Worm (Caenorhabditis elegans) whole organism, young adult: Measurements from ENCODE around the gene srxa-13.
A peak's percentile ranks its signal among the peaks of the same experiment; 100 is the strongest.

Experiments
- B0019.2 ChIP-seq: fragments of 200-800 bp; sonication (Bioruptor generic); conservative IDR thresholded peaks from 2 replicates; pipeline ENCODE4 v1.3.6; 2022; ENCODE audit warnings: missing genetic modification reagents, missing genetic modification characterization, missing compliant biosample characterization
- F10E7.11 ChIP-seq: sonication (generic microtip); optimal IDR thresholded peaks from 2 replicates; lab custom pipeline; 2017; ENCODE audit warnings: mild to moderate bottlenecking, missing genetic modification characterization, moderate library complexity, missing compliant biosample characterization
- F33H1.4 ChIP-seq: fragments of 200-800 bp; sonication (Bioruptor generic); IDR thresholded peaks from 2 replicates; pipeline ENCODE4 v1.3.6; 2022; ENCODE audit warnings: missing genetic modification reagents, missing genetic modification characterization, missing compliant biosample characterization
- F37B4.10 ChIP-seq: fragments of 200-800 bp; sonication (Bioruptor generic); IDR thresholded peaks from 2 replicates; pipeline ENCODE4 v1.3.6; 2022; ENCODE audit warnings: missing genetic modification characterization, missing compliant biosample characterization
- F49E8.2 ChIP-seq: sonication (generic microtip); optimal IDR thresholded peaks from 3 replicates; lab custom pipeline; 2017; ENCODE audit warnings: missing genetic modification characterization, mild to moderate bottlenecking, missing compliant biosample characterization, antibody characterized with exemption, moderate library complexity; ENCODE audit not compliant: insufficient read depth
- F55B11.4 ChIP-seq: sonication (generic microtip); optimal IDR thresholded peaks from 2 replicates; lab custom pipeline; 2016; ENCODE audit warnings: missing compliant biosample characterization, missing genetic modification characterization, borderline replicate concordance; ENCODE audit not compliant: insufficient read depth
- F57C9.4 ChIP-seq: sonication (generic microtip); optimal IDR thresholded peaks from 2 replicates; lab custom pipeline; 2017; ENCODE audit warnings: mild to moderate bottlenecking, missing genetic modification characterization, missing compliant biosample characterization
- K11D2.4 ChIP-seq: fragments of 200-800 bp; sonication (Bioruptor generic); IDR thresholded peaks from 2 replicates; pipeline ENCODE4 v1.3.6; 2022; ENCODE audit warnings: missing genetic modification reagents, missing genetic modification characterization, missing compliant biosample characterization
- Y56A3A.18 ChIP-seq: fragments of 200-800 bp; sonication (Bioruptor generic); IDR thresholded peaks from 2 replicates; pipeline ENCODE4 v1.3.6; 2022; ENCODE audit warnings: missing genetic modification reagents, missing genetic modification characterization, missing compliant biosample characterization
- Y67H2A.10 ChIP-seq: fragments of 200-800 bp; sonication (Bioruptor generic); conservative IDR thresholded peaks from 2 replicates; pipeline ENCODE4 v1.3.6; 2022; ENCODE audit warnings: missing genetic modification reagents, missing genetic modification characterization, missing compliant biosample characterization
- ZK185.1 ChIP-seq: sonication (generic microtip); optimal IDR thresholded peaks from 2 replicates; lab custom pipeline; 2016; ENCODE audit warnings: mild to moderate bottlenecking, missing genetic modification characterization, missing compliant biosample characterization; ENCODE audit not compliant: poor library complexity, severe bottlenecking
- aptf-3 ChIP-seq: fragments of 200-800 bp; sonication (Bioruptor generic); IDR thresholded peaks from 2 replicates; pipeline ENCODE4 v1.3.6; 2022; ENCODE audit warnings: missing genetic modification characterization, missing compliant biosample characterization
- attf-6 ChIP-seq: fragments of 200-800 bp; sonication (Bioruptor generic); IDR thresholded peaks from 2 replicates; pipeline ENCODE4 v1.3.6; 2022; ENCODE audit warnings: missing genetic modification reagents, missing genetic modification characterization, missing compliant biosample characterization
- ccch-3 ChIP-seq: fragments of 200-800 bp; sonication (Bioruptor generic); optimal IDR thresholded peaks from 2 replicates; lab custom pipeline; 2018; ENCODE audit warnings: mild to moderate bottlenecking, missing genetic modification characterization, missing compliant biosample characterization
- ceh-91 ChIP-seq: fragments of 200-800 bp; sonication (Bioruptor generic); IDR thresholded peaks from 2 replicates; pipeline ENCODE4 v1.3.6; 2022; ENCODE audit warnings: missing genetic modification reagents, missing genetic modification characterization, missing compliant biosample characterization
- chd-7 ChIP-seq: sonication (generic microtip); optimal IDR thresholded peaks from 2 replicates; lab custom pipeline; 2016; ENCODE audit warnings: mild to moderate bottlenecking, missing genetic modification characterization, moderate library complexity, missing compliant biosample characterization
- dpff-1 ChIP-seq: sonication (generic microtip); optimal IDR thresholded peaks from 2 replicates; lab custom pipeline; 2017; ENCODE audit warnings: mild to moderate bottlenecking, missing genetic modification characterization, missing compliant biosample characterization
- dpl-1 ChIP-seq: fragments of 150-350 bp; optimal IDR thresholded peaks from 2 replicates; lab custom pipeline; 2014; ENCODE audit warnings: missing biosample characterization, missing genetic modification reagents, missing genetic modification characterization
- ekl-4 ChIP-seq: fragments of 200-800 bp; sonication (Bioruptor generic); IDR thresholded peaks from 2 replicates; pipeline ENCODE4 v1.3.6; 2022; ENCODE audit warnings: missing genetic modification reagents, missing genetic modification characterization, missing compliant biosample characterization
- ets-4 ChIP-seq: fragments of 200-800 bp; sonication (Bioruptor generic); optimal IDR thresholded peaks from 2 replicates; lab custom pipeline; 2018; ENCODE audit warnings: mild to moderate bottlenecking, missing genetic modification characterization, missing compliant biosample characterization
- hlh-26 ChIP-seq: fragments of 200-800 bp; sonication (Bioruptor generic); conservative IDR thresholded peaks from 2 replicates; pipeline ENCODE4 v1.3.6; 2022; ENCODE audit warnings: missing genetic modification reagents, missing genetic modification characterization, missing compliant biosample characterization
- hmg-1.2 ChIP-seq: fragments of 200-800 bp; sonication (Bioruptor generic); IDR thresholded peaks from 2 replicates; pipeline ENCODE4 v1.3.6; 2022; ENCODE audit warnings: missing genetic modification reagents, missing genetic modification characterization, missing compliant biosample characterization
- hmg-20 ChIP-seq: fragments of 200-800 bp; sonication (Bioruptor generic); IDR thresholded peaks from 2 replicates; pipeline ENCODE4 v1.3.6; 2022; ENCODE audit warnings: missing genetic modification reagents, missing genetic modification characterization, missing compliant biosample characterization
- let-526 ChIP-seq: fragments of 200-800 bp; sonication (Bioruptor generic); IDR thresholded peaks from 2 replicates; pipeline ENCODE4 v1.3.6; 2022; ENCODE audit warnings: missing genetic modification reagents, missing genetic modification characterization, missing compliant biosample characterization
- lin-26 ChIP-seq: fragments of 200-800 bp; sonication (Bioruptor generic); IDR thresholded peaks from 2 replicates; pipeline ENCODE4 v1.3.6; 2022; ENCODE audit warnings: missing genetic modification reagents, missing genetic modification characterization, missing compliant biosample characterization
- lsy-27 ChIP-seq: sonication (generic microtip); optimal IDR thresholded peaks from 2 replicates; lab custom pipeline; 2017; ENCODE audit warnings: missing genetic modification characterization, mild to moderate bottlenecking, missing compliant biosample characterization, antibody characterized with exemption, missing genotype, borderline replicate concordance; ENCODE audit not compliant: insufficient read depth
- madf-10 ChIP-seq: sonication (generic microtip); optimal IDR thresholded peaks from 2 replicates; lab custom pipeline; 2016; ENCODE audit warnings: mild to moderate bottlenecking, missing genetic modification characterization, missing compliant biosample characterization
- madf-3 ChIP-seq: fragments of 200-800 bp; sonication (Bioruptor generic); IDR thresholded peaks from 2 replicates; pipeline ENCODE4 v1.3.6; 2022; ENCODE audit warnings: missing genetic modification reagents, missing genetic modification characterization, missing compliant biosample characterization
- mcd-1 ChIP-seq: fragments of 200-800 bp; sonication (Bioruptor generic); IDR thresholded peaks from 2 replicates; pipeline ENCODE4 v1.3.6; 2022; ENCODE audit warnings: missing genetic modification reagents, missing genetic modification characterization, missing compliant biosample characterization
- mel-28 ChIP-seq: sonication (generic microtip); optimal IDR thresholded peaks from 2 replicates; lab custom pipeline; 2016; ENCODE audit warnings: borderline replicate concordance, mild to moderate bottlenecking, missing genetic modification characterization, missing compliant biosample characterization
- mxl-1 ChIP-seq: sonication (generic microtip); optimal IDR thresholded peaks from 2 replicates; lab custom pipeline; 2016; ENCODE audit warnings: missing genetic modification characterization, missing compliant biosample characterization
- pbrm-1 ChIP-seq: fragments of 200-800 bp; sonication (Bioruptor generic); IDR thresholded peaks from 2 replicates; pipeline ENCODE4 v1.3.6; 2022; ENCODE audit warnings: missing genetic modification reagents, missing genetic modification characterization, missing compliant biosample characterization
- repo-1 ChIP-seq: sonication (generic microtip); optimal IDR thresholded peaks from 2 replicates; lab custom pipeline; 2017; ENCODE audit warnings: mild to moderate bottlenecking, missing genetic modification characterization, missing compliant biosample characterization
- sdz-38 ChIP-seq: sonication (generic microtip); optimal IDR thresholded peaks from 2 replicates; lab custom pipeline; 2016; ENCODE audit warnings: missing genotype, missing genetic modification characterization, missing compliant biosample characterization
- sea-2 ChIP-seq: fragments of 200-800 bp; sonication (Bioruptor generic); IDR thresholded peaks from 2 replicates; pipeline ENCODE4 v1.3.6; 2022; ENCODE audit warnings: missing genetic modification characterization, missing compliant biosample characterization
- snpc-1.1 ChIP-seq: sonication (generic microtip); optimal IDR thresholded peaks from 2 replicates; lab custom pipeline; 2017; ENCODE audit warnings: missing genetic modification characterization, mild to moderate bottlenecking, missing compliant biosample characterization, antibody characterized with exemption, moderate library complexity, missing genotype, missing genetic modification reagents; ENCODE audit not compliant: insufficient read depth
- snpc-3.4 ChIP-seq: sonication (generic microtip); optimal IDR thresholded peaks from 2 replicates; lab custom pipeline; 2017; ENCODE audit warnings: missing genetic modification characterization, mild to moderate bottlenecking, missing compliant biosample characterization, antibody characterized with exemption, moderate library complexity, missing genotype, missing genetic modification reagents
- snpc-4 ChIP-seq, 5 experiments: fragments of 150-350 bp in 1 of 5; sonication (generic microtip) in 4 of 5; optimal IDR thresholded peaks; 2 replicates each; lab custom pipeline; 2014 to 2018; ENCODE audit warnings: missing genetic modification characterization in 5 of 5, missing biosample characterization in 3 of 5, antibody characterized with exemption in 2 of 5, mild to moderate bottlenecking in 2 of 5, missing compliant biosample characterization in 2 of 5, missing genotype in 2 of 5, moderate library complexity in 2 of 5, missing genetic modification reagents in 1 of 5
- unc-130 ChIP-seq: sonication (generic microtip); optimal IDR thresholded peaks from 2 replicates; lab custom pipeline; 2016; ENCODE audit warnings: missing genetic modification reagents, missing genetic modification characterization, missing compliant biosample characterization
- zim-3 ChIP-seq: sonication (generic microtip); optimal IDR thresholded peaks from 2 replicates; lab custom pipeline; 2017; ENCODE audit warnings: mild to moderate bottlenecking, missing genetic modification characterization, moderate library complexity, missing compliant biosample characterization
- ztf-18 ChIP-seq: sonication (generic microtip); optimal IDR thresholded peaks from 2 replicates; lab custom pipeline; 2016; ENCODE audit warnings: missing genotype, mild to moderate bottlenecking, missing genetic modification characterization, missing compliant biosample characterization
- ztf-28 ChIP-seq: fragments of 200-800 bp; sonication (Bioruptor generic); IDR thresholded peaks from 2 replicates; pipeline ENCODE4 v1.3.6; 2022; ENCODE audit warnings: missing genetic modification reagents, missing genetic modification characterization, missing compliant biosample characterization

Gene srxa-13

DNA sequence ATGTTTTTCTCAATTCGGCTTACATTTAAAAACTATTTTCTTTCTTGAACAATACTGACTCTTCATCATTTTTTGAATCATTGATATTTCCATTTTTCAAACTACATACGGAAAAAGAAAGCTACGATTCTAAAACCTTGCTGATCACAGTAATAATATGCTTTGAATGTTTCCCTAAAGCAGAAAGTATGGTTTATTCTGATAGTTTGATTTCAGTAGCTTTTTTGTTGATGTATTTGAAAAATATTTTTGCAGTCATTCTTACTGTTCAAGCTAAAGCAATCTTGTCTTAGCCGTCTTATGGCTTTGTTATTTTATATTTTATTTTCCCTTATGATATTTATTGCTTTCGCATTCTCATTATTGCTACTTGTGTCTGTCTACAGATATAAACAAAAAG lies at the start of gene srxa-13:
TSS of gene srxa-13 (plus strand) at position 301 of the 400 bp plus-strand sequence.
- TF ChIP-seq ztf-28 (GFP tag; lab: Robert Waterston, UW) = no peak
- no peak for TF ChIP-seq F10E7.11
- no peak for TF ChIP-seq madf-3 (GFP tag; lab: Robert Waterston, UW)
- no peak for TF ChIP-seq F33H1.4
- no peak for TF ChIP-seq Y56A3A.18 (GFP tag; lab: Robert Waterston, UW)
- TF ChIP-seq sea-2 (GFP tag; lab: Robert Waterston, UW) = no peak
- no peak for TF ChIP-seq hmg-1.2
- no peak for TF ChIP-seq repo-1 (tag; lab: Kevin White, UChicago)
- no peak for TF ChIP-seq pbrm-1 (GFP tag; lab: Robert Waterston, UW)
- TF ChIP-seq lsy-27 (tag; lab: Kevin White, UChicago) = no peak
- TF ChIP-seq mel-28 (tag; lab: Kevin White, UChicago) = no peak
- no peak for TF ChIP-seq chd-7 (tag; lab: Kevin White, UChicago)
- no peak for TF ChIP-seq F55B11.4 (tag; lab: Kevin White, UChicago)
- TF ChIP-seq ztf-18 (tag; lab: Kevin White, UChicago) = no peak
- no peak for TF ChIP-seq lin-26 (GFP tag; lab: Robert Waterston, UW)
- TF ChIP-seq hlh-26 (GFP tag; lab: Robert Waterston, UW) = no peak
- TF ChIP-seq madf-10 (tag; lab: Kevin White, UChicago) = no peak

DNA sequence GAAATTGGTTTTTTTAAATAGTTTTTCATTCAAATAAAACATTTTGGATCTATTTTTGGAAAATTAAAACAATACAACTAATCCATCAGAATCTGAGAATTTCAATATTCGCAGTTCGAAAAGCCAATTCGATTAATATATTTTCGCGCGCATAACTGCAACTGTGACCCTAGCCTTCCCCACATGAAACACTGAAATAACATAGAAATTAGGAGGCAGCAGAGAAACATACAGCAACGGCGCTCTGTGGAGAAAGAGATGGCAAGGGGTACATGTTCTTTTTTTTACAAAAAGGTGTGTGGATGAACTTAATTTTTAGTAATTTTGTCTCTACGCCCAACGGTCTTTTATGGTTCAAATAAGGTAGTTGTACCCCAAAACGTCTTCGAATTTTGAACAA lies 49.4 kb upstream of the srxa-13 start:
- no peak for TF ChIP-seq ets-4 (GFP tag; lab: Kevin White, UChicago)
- TF ChIP-seq hmg-20 (GFP tag; lab: Robert Waterston, UW) = no peak
- peak; percentile 71; the same call in 1 of the 2 replicates for TF ChIP-seq hmg-1.2
- TF ChIP-seq snpc-1.1 (tag; lab: Kevin White, UChicago) = no peak
- no peak for TF ChIP-seq sea-2 (GFP tag; lab: Robert Waterston, UW)
- no peak for TF ChIP-seq zim-3 (tag; lab: Kevin White, UChicago)
- TF ChIP-seq Y67H2A.10 = no peak
- TF ChIP-seq ccch-3 (GFP tag; lab: Kevin White, UChicago) = no peak
- TF ChIP-seq ekl-4 (GFP tag; lab: Robert Waterston, UW) = no peak
- TF ChIP-seq mcd-1 = 0 out of 2 replicates have a peak, but pooled peaks have one; percentile 8

ce11 chrV:13880607-13881006 lies 49.0 kb upstream of the srxa-13 start, which contains the start of gene T22G5.3:
Gene T22G5.3, plus strand, starts transcription at chrV:13880907.
- TF ChIP-seq dpl-1 (no peak), snpc-4 (GFP tag; optimal IDR thresholded peaks at IDR 0.05; lab: Kevin White, UChicago) (no peak), snpc-4 (tag; optimal IDR thresholded peaks at IDR 0.05; lab: Kevin White, UChicago) (no peak), dpff-1 (tag; lab: Kevin White, UChicago) (no peak), snpc-3.4 (tag; lab: Kevin White, UChicago) (no peak), mel-28 (tag; lab: Kevin White, UChicago) (no peak), ceh-91 (GFP tag; lab: Robert Waterston, UW) (no peak), attf-6 (no peak), pbrm-1 (GFP tag; lab: Robert Waterston, UW) (no peak), K11D2.4 (GFP tag; lab: Robert Waterston, UW) (no peak), mxl-1 (tag; lab: Kevin White, UChicago) (no peak), sdz-38 (tag; lab: Kevin White, UChicago) (no peak), F57C9.4 (tag; lab: Kevin White, UChicago) (no peak), ZK185.1 (tag; lab: Kevin White, UChicago) (no peak), F33H1.4 (no peak), let-526 (no peak), B0019.2 (GFP tag; lab: Robert Waterston, UW) (no peak), F37B4.10 (no peak), F49E8.2 (tag; lab: Kevin White, UChicago) (no peak), unc-130 (GFP tag; lab: Kevin White, UChicago) (no peak), aptf-3 (no peak)
- TF ChIP-seq, all 124 proteins: peak for 0
